Fruit fly (Drosophila melanogaster): ENCODE results near the gene tipE.

DNA sequence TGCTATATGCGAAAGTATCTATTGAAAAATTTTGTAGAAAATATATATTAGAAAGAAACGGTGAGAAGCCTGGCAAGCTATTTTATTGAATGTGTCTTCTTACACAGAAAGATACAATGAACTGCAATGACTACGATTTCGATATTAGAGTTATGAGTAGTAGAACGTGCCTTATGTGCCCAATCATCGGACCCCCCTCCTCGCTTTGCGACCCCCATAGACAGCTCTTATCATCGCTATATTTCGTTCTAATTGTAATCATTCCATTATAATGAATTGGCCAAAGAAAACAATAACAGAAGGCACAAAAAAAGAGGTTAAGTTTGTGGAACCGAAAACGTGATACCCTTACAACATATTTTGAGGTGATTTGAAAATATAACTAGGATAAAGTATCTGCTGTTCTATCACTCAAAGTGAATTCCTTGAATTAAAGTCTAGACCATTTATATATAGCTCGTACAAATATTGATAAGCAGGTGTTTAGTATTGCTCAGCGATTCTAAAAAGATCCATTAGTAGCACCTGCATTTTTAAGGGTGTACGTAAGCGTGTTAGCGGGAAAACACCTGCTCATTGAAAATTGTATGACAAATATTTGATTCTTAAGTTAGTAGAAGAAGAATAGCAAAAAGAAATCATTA lies 44.5 kb downstream of the tipE start:
- TF ChIP-seq usp (GFP tag; optimal IDR thresholded peaks at IDR 0.05) (no peak), psq (optimal IDR thresholded peaks at IDR 0.05) (no peak), CG8478 (optimal IDR thresholded peaks at IDR 0.05) (no peak), Dll (optimal IDR thresholded peaks at IDR 0.05) (no peak)
